Fruit fly (Drosophila melanogaster): ENCODE measurements around the gene CG4041.

- TF ChIP-seq insv (optimal IDR thresholded peaks at IDR 0.05), result no peak
- TF ChIP-seq ttk (optimal IDR thresholded peaks at IDR 0.05), result no peak
- TF ChIP-seq psq (optimal IDR thresholded peaks at IDR 0.05), result no peak
- no peak for TF ChIP-seq Sin3A (optimal IDR thresholded peaks at IDR 0.05)
Observed at dm6 chrX:4912370-4912769, 5.9 kb downstream of the CG4041 start.
